Fruit fly (Drosophila melanogaster): ENCODE results near the gene CG15545.

CG15545 gene

dm6 chr3R:30888550-30889259, 16.6 kb upstream of the CG15545 start, which contains the start of gene Sap-r (continued):
- TF ChIP-seq CG9797 (GFP tag; optimal IDR thresholded peaks at IDR 0.05) (peak; percentile 97), CG15514 (GFP tag; optimal IDR thresholded peaks at IDR 0.05) (peak; percentile 70), CG13424 (tag; optimal IDR thresholded peaks at IDR 0.05) (peak; percentile 8), CTCF (GFP tag; optimal IDR thresholded peaks at IDR 0.05) (peak; percentile 77), Jarid2 (GFP tag; optimal IDR thresholded peaks at IDR 0.05) (peak; percentile 24), B-H2 (GFP tag; optimal IDR thresholded peaks at IDR 0.05) (peak; percentile 52), lab (GFP tag; optimal IDR thresholded peaks at IDR 0.05) (peak; percentile 35), maf-S (GFP tag; optimal IDR thresholded peaks at IDR 0.05) (peak; percentile 23), CG33213 (GFP tag; optimal IDR thresholded peaks at IDR 0.05) (peak; percentile 83), tap (tag; optimal IDR thresholded peaks at IDR 0.05) (peak; percentile 11), zfh2 (GFP tag; optimal IDR thresholded peaks at IDR 0.05) (peak; percentile 22), gfzf (GFP tag; optimal IDR thresholded peaks at IDR 0.05) (peak; percentile 99), Bgb (GFP tag; IDR thresholded peaks at IDR 0.05; ENCODE audit: partially characterized antibody) (peak; percentile 89), Sry-δ (GFP tag; optimal IDR thresholded peaks at IDR 0.05) (peak; percentile 77), Pdp1 (GFP tag; optimal IDR thresholded peaks at IDR 0.05) (peak in 1 of 2 experiments; percentile 41), CG7357 (GFP tag; IDR thresholded peaks at IDR 0.05) (no peak), sens (GFP tag) (peak; percentile 83), CG9215 (GFP tag; IDR thresholded peaks at IDR 0.05) (no peak), Lhr (GFP tag; optimal IDR thresholded peaks at IDR 0.05) (peak; percentile 98), repo (GFP tag; optimal IDR thresholded peaks at IDR 0.05) (no peak), chinmo (GFP tag; IDR thresholded peaks at IDR 0.05; ENCODE audit: partially characterized antibody) (peak; percentile 88; the same call in 2 of the 4 replicates), MESR4 (GFP tag; optimal IDR thresholded peaks at IDR 0.05) (peak; percentile 96), zen (tag; optimal IDR thresholded peaks at IDR 0.05) (peak; percentile 77), ERR (GFP tag; optimal IDR thresholded peaks at IDR 0.05) (no peak), nerfin-2 (GFP tag; IDR thresholded peaks at IDR 0.05; ENCODE audit: partially characterized antibody) (peak; percentile 60), Deaf1 (tag; optimal IDR thresholded peaks at IDR 0.05) (no peak), CHES-1-like (GFP tag; optimal IDR thresholded peaks at IDR 0.05) (peak; percentile 7), CG2875 (GFP tag; optimal IDR thresholded peaks at IDR 0.05) (no peak), Max (GFP tag; optimal IDR thresholded peaks at IDR 0.05) (no peak), CG9727 (GFP tag; optimal IDR thresholded peaks at IDR 0.05) (no peak), klu (GFP tag; IDR thresholded peaks at IDR 0.05) (no peak), Myb (GFP tag; optimal IDR thresholded peaks at IDR 0.05) (peak; percentile 67), CG4617 (GFP tag; optimal IDR thresholded peaks at IDR 0.05; ENCODE audit: borderline replicate concordance) (peak; percentile 82), nom (GFP tag; optimal IDR thresholded peaks at IDR 0.05) (peak; percentile 41), knrl (GFP tag; IDR thresholded peaks at IDR 0.05; ENCODE audit: partially characterized antibody) (peak; percentile 89), CG8089 (GFP tag; optimal IDR thresholded peaks at IDR 0.05) (no peak), CrebB (tag; optimal IDR thresholded peaks at IDR 0.05) (peak; percentile 41), Atf6 (GFP tag; IDR thresholded peaks at IDR 0.05) (0 out of 2 replicates have a peak, but pooled peaks have one; percentile 21), CG5245 (GFP tag; optimal IDR thresholded peaks at IDR 0.05) (no peak), CG12299 (tag; optimal IDR thresholded peaks at IDR 0.05) (peak; percentile 34), Ets97D (GFP tag; optimal IDR thresholded peaks at IDR 0.05) (peak; percentile 89), CG34422 (GFP tag; IDR thresholded peaks at IDR 0.05) (0 out of 3 replicates have a peak, but pooled peaks have one; percentile 12), amos (GFP tag; IDR thresholded peaks at IDR 0.05; ENCODE audit: partially characterized antibody) (peak; percentile 90), sqz (GFP tag; optimal IDR thresholded peaks at IDR 0.05) (peak; percentile 81), Drgx (GFP tag; IDR thresholded peaks at IDR 0.05) (no peak), row (GFP tag; IDR thresholded peaks at IDR 0.05) (peak; percentile 31; the same call in 1 of the 3 replicates), CG11560 (tag; IDR thresholded peaks at IDR 0.05) (peak; percentile 77; the same call in 2 of the 3 replicates), ato (GFP tag; IDR thresholded peaks at IDR 0.05; ENCODE audit: partially characterized antibody) (0 out of 2 replicates have a peak, but pooled peaks have one; percentile 47)
